Worm (Caenorhabditis elegans) whole organism, L4 larva: Measurements from ENCODE around the gene scl-10.
A peak's percentile ranks its signal among the peaks of the same experiment; 100 is the strongest.

Source experiments
- D1046.2 ChIP-seq: fragments of 200-800 bp; sonication (Bioruptor generic); IDR thresholded peaks from 2 replicates; pipeline ENCODE4 v1.3.6; 2022; ENCODE audit warnings: missing genetic modification characterization, missing compliant biosample characterization
- F37D6.2 ChIP-seq: sonication (generic microtip); optimal IDR thresholded peaks from 2 replicates; lab custom pipeline; 2016; ENCODE audit warnings: mild to moderate bottlenecking, missing genetic modification characterization, missing compliant biosample characterization
- Y105C5A.15 ChIP-seq: fragments of 200-800 bp; sonication (Bioruptor generic); IDR thresholded peaks from 2 replicates; pipeline ENCODE4 v1.3.6; 2022; ENCODE audit warnings: missing genetic modification characterization, missing compliant biosample characterization
- Y5F2A.4 ChIP-seq: fragments of 200-800 bp; sonication (Bioruptor generic); optimal IDR thresholded peaks from 2 replicates; lab custom pipeline; 2018; ENCODE audit warnings: mild to moderate bottlenecking, missing genetic modification characterization, missing compliant biosample characterization
- ZK546.5 ChIP-seq, 2 experiments: sonication (generic microtip); optimal IDR thresholded peaks; 2 replicates each; lab custom pipeline; 2017; ENCODE audit warnings: missing biosample characterization in 2 of 2, missing genetic modification characterization in 2 of 2
- aha-1 ChIP-seq: fragments of 150-350 bp; peaks from one replicate; lab custom pipeline; 2014; ENCODE audit warnings: missing biosample characterization, missing genetic modification characterization
- aly-2 ChIP-seq: sonication (generic microtip); optimal IDR thresholded peaks from 2 replicates; lab custom pipeline; 2018; ENCODE audit warnings: missing biosample characterization, missing genetic modification characterization
- ceh-28 ChIP-seq: fragments of 150-350 bp; optimal IDR thresholded peaks from 2 replicates; lab custom pipeline; 2014; ENCODE audit warnings: missing biosample characterization, missing genetic modification reagents, missing genetic modification characterization
- ceh-44 ChIP-seq: fragments of 200-800 bp; sonication (Bioruptor generic); IDR thresholded peaks from 2 replicates; pipeline ENCODE4 v1.3.6; 2022; ENCODE audit warnings: missing genetic modification reagents, missing genetic modification characterization, missing compliant biosample characterization
- ceh-62 ChIP-seq: sonication (generic microtip); optimal IDR thresholded peaks from 2 replicates; lab custom pipeline; 2017; ENCODE audit warnings: missing biosample characterization, missing genetic modification characterization
- cey-2 ChIP-seq: sonication (generic microtip); optimal IDR thresholded peaks from 3 replicates; lab custom pipeline; 2017; ENCODE audit warnings: missing genetic modification characterization, mild to moderate bottlenecking, missing compliant biosample characterization, antibody characterized with exemption, borderline replicate concordance; ENCODE audit not compliant: insufficient read depth
- ctbp-1 ChIP-seq: fragments of 200-800 bp; sonication (Bioruptor generic); IDR thresholded peaks from 2 replicates; pipeline ENCODE4 v1.3.6; 2022; ENCODE audit warnings: missing genetic modification reagents, missing genetic modification characterization, missing compliant biosample characterization
- daf-19 ChIP-seq: fragments of 200-800 bp; sonication (Bioruptor generic); conservative IDR thresholded peaks from 2 replicates; pipeline ENCODE4 v1.3.6; 2022; ENCODE audit warnings: missing genetic modification characterization, missing compliant biosample characterization
- dmd-6 ChIP-seq: fragments of 200-800 bp; sonication (Bioruptor generic); IDR thresholded peaks from 2 replicates; pipeline ENCODE4 v1.3.6; 2022; ENCODE audit warnings: missing genetic modification reagents, missing genetic modification characterization, missing compliant biosample characterization
- dmd-9 ChIP-seq: fragments of 200-800 bp; sonication (Bioruptor generic); IDR thresholded peaks from 2 replicates; pipeline ENCODE4 v1.3.6; 2022; ENCODE audit warnings: missing genetic modification reagents, missing genetic modification characterization, missing compliant biosample characterization
- duxl-1 ChIP-seq: sonication (generic microtip); optimal IDR thresholded peaks from 2 replicates; lab custom pipeline; 2016; ENCODE audit warnings: mild to moderate bottlenecking, missing genetic modification characterization, moderate library complexity, missing compliant biosample characterization; ENCODE audit not compliant: poor library complexity
- egl-27 ChIP-seq: sonication (generic microtip); optimal IDR thresholded peaks from 3 replicates; lab custom pipeline; 2017; ENCODE audit warnings: missing biosample characterization, missing genetic modification reagents, missing genetic modification characterization
- egl-43 ChIP-seq: fragments of 200-800 bp; sonication (Bioruptor generic); IDR thresholded peaks from 2 replicates; pipeline ENCODE4 v1.3.6; 2022; ENCODE audit warnings: missing genetic modification reagents, missing genetic modification characterization, missing compliant biosample characterization
- hif-1 ChIP-seq, 2 experiments: sonication (generic microtip); optimal IDR thresholded peaks; 2 replicates each; lab custom pipeline; 2016 to 2017; ENCODE audit warnings: missing compliant biosample characterization in 2 of 2, missing genetic modification characterization in 2 of 2, missing genetic modification reagents in 2 of 2, missing genotype in 2 of 2, mild to moderate bottlenecking in 1 of 2
- hlh-11 ChIP-seq: fragments of 200-800 bp; sonication (Bioruptor generic); optimal IDR thresholded peaks from 2 replicates; lab custom pipeline; 2018; ENCODE audit warnings: mild to moderate bottlenecking, missing genetic modification characterization, missing compliant biosample characterization
- lin-15B ChIP-seq: fragments of 150-350 bp; sonication (generic microtip); optimal IDR thresholded peaks from 3 replicates; lab custom pipeline; 2014; ENCODE audit warnings: missing biosample characterization, missing genetic modification characterization
- lin-38 ChIP-seq: fragments of 200-800 bp; sonication (Bioruptor generic); IDR thresholded peaks from 2 replicates; pipeline ENCODE4 v1.3.6; 2022; ENCODE audit warnings: missing genetic modification reagents, missing genetic modification characterization, missing compliant biosample characterization
- mdl-1 ChIP-seq, 2 experiments: fragments of 150-350 bp in 1 of 2; sonication (generic microtip) in 1 of 2; optimal IDR thresholded peaks; 2 replicates each; lab custom pipeline; 2014 to 2017; ENCODE audit warnings: missing biosample characterization in 2 of 2, missing genetic modification characterization in 2 of 2
- mes-2 ChIP-seq: sonication (generic microtip); optimal IDR thresholded peaks from 2 replicates; lab custom pipeline; 2016; ENCODE audit warnings: missing genotype, mild to moderate bottlenecking, missing genetic modification characterization, missing compliant biosample characterization; ENCODE audit not compliant: poor library complexity, severe bottlenecking
- mxl-2 ChIP-seq: fragments of 200-800 bp; sonication (Bioruptor generic); conservative IDR thresholded peaks from 2 replicates; pipeline ENCODE4 v1.3.6; 2022; ENCODE audit warnings: missing genetic modification reagents, missing genetic modification characterization, missing compliant biosample characterization
- mxl-3 ChIP-seq: fragments of 200-800 bp; sonication (Bioruptor generic); optimal IDR thresholded peaks from 2 replicates; lab custom pipeline; 2018; ENCODE audit warnings: mild to moderate bottlenecking, missing genetic modification characterization, missing compliant biosample characterization
- nhr-102 ChIP-seq: sonication (generic microtip); optimal IDR thresholded peaks from 2 replicates; lab custom pipeline; 2016; ENCODE audit warnings: mild to moderate bottlenecking, missing genetic modification characterization, moderate library complexity, missing compliant biosample characterization
- nhr-11 ChIP-seq: fragments of 150-350 bp; optimal IDR thresholded peaks from 2 replicates; lab custom pipeline; 2014; ENCODE audit warnings: missing biosample characterization, missing genetic modification characterization
- nhr-111 ChIP-seq: fragments of 200-800 bp; sonication (Bioruptor generic); optimal IDR thresholded peaks from 2 replicates; lab custom pipeline; 2018; ENCODE audit warnings: mild to moderate bottlenecking, missing genetic modification characterization, missing compliant biosample characterization
- nhr-237 ChIP-seq: sonication (generic microtip); optimal IDR thresholded peaks from 2 replicates; lab custom pipeline; 2017; ENCODE audit warnings: missing biosample characterization, missing genetic modification characterization
- nhr-28 ChIP-seq: fragments of 150-350 bp; optimal IDR thresholded peaks from 2 replicates; lab custom pipeline; 2014; ENCODE audit warnings: missing biosample characterization, missing genetic modification characterization
- nhr-48 ChIP-seq: sonication (generic microtip); optimal IDR thresholded peaks from 2 replicates; lab custom pipeline; 2016; ENCODE audit warnings: mild to moderate bottlenecking, missing genetic modification characterization, missing compliant biosample characterization
- nhr-6 ChIP-seq: fragments of 150-350 bp; optimal IDR thresholded peaks from 2 replicates; lab custom pipeline; 2014; ENCODE audit warnings: missing biosample characterization, missing genetic modification characterization
- nhr-76 ChIP-seq: fragments of 150-350 bp; optimal IDR thresholded peaks from 2 replicates; lab custom pipeline; 2014; ENCODE audit warnings: missing biosample characterization, missing genetic modification characterization
- nhr-77 ChIP-seq: fragments of 150-350 bp; optimal IDR thresholded peaks from 2 replicates; lab custom pipeline; 2014; ENCODE audit warnings: missing biosample characterization, missing genetic modification characterization
- pqm-1 ChIP-seq: sonication (generic microtip); optimal IDR thresholded peaks from 2 replicates; lab custom pipeline; 2017; ENCODE audit warnings: missing biosample characterization, missing genetic modification characterization
- snpc-1.2 ChIP-seq: fragments of 200-800 bp; sonication (Bioruptor generic); IDR thresholded peaks from 2 replicates; pipeline ENCODE4 v1.3.6; 2022; ENCODE audit warnings: missing genetic modification reagents, missing genetic modification characterization, missing compliant biosample characterization
- tag-97 ChIP-seq: fragments of 200-800 bp; sonication (Bioruptor generic); IDR thresholded peaks from 2 replicates; pipeline ENCODE4 v1.3.6; 2022; ENCODE audit warnings: missing genetic modification characterization, missing compliant biosample characterization
- tra-1 ChIP-seq: fragments of 200-800 bp; sonication (Bioruptor generic); IDR thresholded peaks from 2 replicates; pipeline ENCODE4 v1.3.6; 2022; ENCODE audit warnings: missing genetic modification reagents, missing genetic modification characterization, missing compliant biosample characterization
- unc-62 ChIP-seq, 3 experiments: fragments of 150-350 bp in 1 of 3; sonication (generic microtip); optimal IDR thresholded peaks in 2 of 3; peaks in 1 of 3; 1 replicate in 1 of 3; 2 replicates in 2 of 3; lab custom pipeline; 2014 to 2017; ENCODE audit warnings: missing biosample characterization in 3 of 3, missing genetic modification characterization in 3 of 3, missing genetic modification reagents in 3 of 3, missing genotype in 1 of 3
- vab-7 ChIP-seq: fragments of 200-800 bp; sonication (Bioruptor generic); IDR thresholded peaks from 2 replicates; pipeline ENCODE4 v1.3.6; 2022; ENCODE audit warnings: missing genetic modification reagents, missing genetic modification characterization, missing compliant biosample characterization
- zfp-3 ChIP-seq: fragments of 200-800 bp; sonication (Bioruptor generic); conservative IDR thresholded peaks from 2 replicates; pipeline ENCODE4 v1.3.6; 2022; ENCODE audit warnings: missing genetic modification reagents, missing genetic modification characterization, missing compliant biosample characterization
- zip-2 ChIP-seq: fragments of 150-350 bp; optimal IDR thresholded peaks from 2 replicates; lab custom pipeline; 2014; ENCODE audit warnings: missing biosample characterization, missing genetic modification characterization

The scl-10 gene

DNA sequence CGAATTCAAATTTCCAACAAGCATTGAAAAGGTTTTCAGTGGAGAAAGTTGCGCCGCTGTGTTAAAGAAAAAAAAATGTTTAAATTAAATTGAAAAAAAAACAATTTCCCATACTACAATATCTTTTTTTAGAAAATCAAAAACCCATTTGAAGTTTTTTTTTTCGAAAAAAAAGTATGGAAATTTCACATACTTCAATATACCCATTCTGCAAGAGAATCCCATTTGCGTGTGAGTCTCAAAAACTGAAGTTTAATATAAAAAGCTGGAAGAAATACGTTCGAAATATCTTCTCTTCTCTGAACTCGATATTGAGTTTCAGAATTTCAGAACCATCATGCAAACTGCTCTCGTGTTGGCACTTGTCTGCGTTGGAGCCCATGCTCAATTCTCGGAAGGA lies 21.9 kb downstream of the scl-10 start, which contains the start of gene scl-7:
Gene scl-7 (plus strand): TSS at position 301 of the 400 bp plus-strand sequence.
- TF ChIP-seq ceh-62 (tag; lab: Kevin White, UChicago), result no peak
- no peak for TF ChIP-seq dmd-9 (GFP tag; lab: Robert Waterston, UW)
- no peak for TF ChIP-seq nhr-237
- no peak for TF ChIP-seq hif-1 (tag; optimal IDR thresholded peaks at IDR 0.05; lab: Kevin White, UChicago)
- no peak for TF ChIP-seq D1046.2 (GFP tag; lab: Robert Waterston, UW)
- TF ChIP-seq Y105C5A.15, result no peak
- no peak for TF ChIP-seq unc-62 (GFP tag; optimal IDR thresholded peaks at IDR 0.05 in 1 of 2; lab: Kevin White, UChicago)
- no peak for TF ChIP-seq unc-62 (tag; optimal IDR thresholded peaks at IDR 0.05; lab: Kevin White, UChicago)
- TF ChIP-seq aha-1 (tag; lab: Kevin White, UChicago), result no peak
- no peak for TF ChIP-seq nhr-6 (tag; lab: Kevin White, UChicago)
- no peak for TF ChIP-seq tra-1 (GFP tag; lab: Robert Waterston, UW)
- TF ChIP-seq snpc-1.2 (GFP tag; lab: Robert Waterston, UW), result no peak
- TF ChIP-seq vab-7, result no peak
- no peak for TF ChIP-seq nhr-48 (tag; lab: Kevin White, UChicago)
- TF ChIP-seq mdl-1 (tag; optimal IDR thresholded peaks at IDR 0.05; lab: Kevin White, UChicago), result no peak
- no peak for TF ChIP-seq nhr-11 (tag; lab: Kevin White, UChicago)
- TF ChIP-seq mxl-2 (GFP tag; lab: Robert Waterston, UW), result no peak
- no peak for TF ChIP-seq ctbp-1
- TF ChIP-seq duxl-1 (tag; lab: Kevin White, UChicago), result no peak
- no peak for TF ChIP-seq nhr-77 (tag; lab: Kevin White, UChicago)
- TF ChIP-seq daf-19 (GFP tag; lab: Robert Waterston, UW), result no peak

DNA sequence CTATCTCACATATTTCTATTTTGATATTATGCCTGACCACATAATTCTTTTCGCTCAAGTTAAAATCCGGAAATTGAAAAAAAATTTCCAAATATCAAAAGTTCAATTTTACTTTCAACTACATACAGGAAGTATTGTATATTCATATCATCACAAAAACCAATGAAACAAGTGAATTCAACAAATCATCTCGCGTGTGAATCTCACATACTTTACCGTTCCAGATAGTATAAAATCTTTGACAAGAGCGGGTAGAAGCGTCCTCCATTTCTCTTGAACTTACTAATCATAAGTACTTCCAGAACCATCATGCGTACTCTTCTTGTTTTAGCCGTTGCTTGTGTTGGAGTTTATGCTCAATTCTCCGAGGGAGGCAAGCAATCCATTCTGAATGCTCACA lies 23.2 kb downstream of the scl-10 start, which contains the start of gene scl-8:
Gene scl-8 (plus strand): TSS at position 301 of the 400 bp plus-strand sequence.
- TF ChIP-seq zfp-3 (GFP tag; lab: Robert Waterston, UW), result no peak
- TF ChIP-seq aha-1 (tag; lab: Kevin White, UChicago), result peak; percentile 36

DNA sequence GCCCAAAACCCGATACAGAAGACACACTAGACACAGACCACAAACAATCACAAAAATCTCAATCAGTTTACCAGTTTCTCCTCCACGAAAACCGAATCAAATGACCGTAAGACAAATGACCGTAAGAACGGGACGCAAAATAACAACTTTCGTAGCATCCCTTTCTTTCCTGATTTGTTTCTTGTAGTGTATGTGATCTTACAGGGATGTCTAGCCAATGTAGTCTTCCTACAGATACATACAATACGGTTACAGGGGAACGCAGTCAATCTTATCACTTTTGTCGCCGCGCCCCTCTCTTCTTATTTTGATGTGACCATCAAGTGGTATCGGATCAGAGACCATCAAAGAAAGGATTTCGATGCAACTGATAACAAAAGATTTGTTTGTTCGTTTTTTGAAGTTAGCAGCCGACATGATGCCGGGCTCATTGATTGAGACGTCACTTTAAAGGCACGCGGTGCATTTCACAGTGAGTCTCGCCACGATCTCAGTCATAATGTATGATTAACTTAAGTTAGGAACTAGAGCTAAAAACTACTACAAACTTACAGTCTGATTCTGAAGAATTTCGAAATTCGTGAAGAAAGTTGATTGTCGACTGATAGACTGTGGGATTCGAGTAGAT lies 27.5 kb downstream of the scl-10 start:
- no peak for TF ChIP-seq egl-43
- peak in 1 of 2 experiments; percentile 47 for TF ChIP-seq mdl-1 (tag; optimal IDR thresholded peaks at IDR 0.05; lab: Kevin White, UChicago)
- no peak for TF ChIP-seq tag-97
- TF ChIP-seq nhr-77 (tag; lab: Kevin White, UChicago), result peak; percentile 62
- TF ChIP-seq mes-2 (tag; lab: Kevin White, UChicago), result no peak
- 0 out of 2 replicates have a peak, but pooled peaks have one; percentile 9 for TF ChIP-seq dmd-6
- TF ChIP-seq mxl-2 (GFP tag; lab: Robert Waterston, UW), result no peak
- no peak for TF ChIP-seq ceh-62 (tag; lab: Kevin White, UChicago)
- TF ChIP-seq mxl-3 (GFP tag; lab: Kevin White, UChicago), result peak; percentile 9
- no peak for TF ChIP-seq ceh-44 (GFP tag; lab: Robert Waterston, UW)
- TF ChIP-seq cey-2, result no peak
- TF ChIP-seq zfp-3 (GFP tag; lab: Robert Waterston, UW), result no peak
- no peak for TF ChIP-seq dmd-9 (GFP tag; lab: Robert Waterston, UW)
- no peak for TF ChIP-seq F37D6.2 (tag; lab: Kevin White, UChicago)
- no peak for TF ChIP-seq lin-38
- TF ChIP-seq hlh-11 (tag; lab: Kevin White, UChicago), result peak; percentile 58
- no peak for TF ChIP-seq tra-1 (GFP tag; lab: Robert Waterston, UW)
- no peak for TF ChIP-seq Y105C5A.15
- TF ChIP-seq nhr-102 (tag; lab: Kevin White, UChicago), result no peak
- no peak for TF ChIP-seq aly-2 (tag; lab: Kevin White, UChicago)
- TF ChIP-seq unc-62 (GFP tag; optimal IDR thresholded peaks at IDR 0.05 in 1 of 2; lab: Kevin White, UChicago), result peak in 1 of 2 experiments; percentile 80
- no peak for TF ChIP-seq unc-62 (tag; optimal IDR thresholded peaks at IDR 0.05; lab: Kevin White, UChicago)
- TF ChIP-seq D1046.2 (GFP tag; lab: Robert Waterston, UW), result no peak
- no peak for TF ChIP-seq ceh-28
- no peak for TF ChIP-seq ctbp-1
- no peak for TF ChIP-seq nhr-6 (tag; lab: Kevin White, UChicago)
- TF ChIP-seq nhr-28 (tag; lab: Kevin White, UChicago), result peak; percentile 100
- no peak for TF ChIP-seq nhr-76 (tag; lab: Kevin White, UChicago)
- no peak for TF ChIP-seq lin-15B
- TF ChIP-seq Y5F2A.4 (GFP tag; lab: Kevin White, UChicago), result no peak
- no peak for TF ChIP-seq snpc-1.2 (GFP tag; lab: Robert Waterston, UW)
- TF ChIP-seq egl-27 (tag; lab: Kevin White, UChicago), result no peak
- TF ChIP-seq zip-2, result no peak
- no peak for TF ChIP-seq ZK546.5 (tag; optimal IDR thresholded peaks at IDR 0.05; lab: Kevin White, UChicago)
- TF ChIP-seq nhr-111 (GFP tag; lab: Kevin White, UChicago), result no peak
- no peak for TF ChIP-seq pqm-1 (tag; lab: Kevin White, UChicago)
